Fruit fly (Drosophila melanogaster) Kc167 (cell line): ENCODE data around the gene Gr28b.

ENCODE experiments used
- Myc ChIP-seq: fragments of >200 bp; optimal IDR thresholded peaks from 2 replicates; lab custom pipeline; 2017; ENCODE audit warnings: missing external identifiers
- Sin3A ChIP-seq: fragments of >200 bp; optimal IDR thresholded peaks from 2 replicates; lab custom pipeline; 2018; ENCODE audit warnings: missing external identifiers
- h ChIP-seq: fragments of >200 bp; optimal IDR thresholded peaks from 3 replicates; lab custom pipeline; 2018; ENCODE audit warnings: missing external identifiers
- insv ChIP-seq: fragments of >200 bp; optimal IDR thresholded peaks from 3 replicates; lab custom pipeline; 2018; ENCODE audit warnings: missing external identifiers
- psq ChIP-seq: fragments of >200 bp; optimal IDR thresholded peaks from 2 replicates; lab custom pipeline; 2017; ENCODE audit warnings: missing external identifiers
- ttk ChIP-seq: sonication (Bioruptor generic); optimal IDR thresholded peaks from 2 replicates; lab custom pipeline; 2017; ENCODE audit warnings: missing external identifiers

The Gr28b gene

DNA sequence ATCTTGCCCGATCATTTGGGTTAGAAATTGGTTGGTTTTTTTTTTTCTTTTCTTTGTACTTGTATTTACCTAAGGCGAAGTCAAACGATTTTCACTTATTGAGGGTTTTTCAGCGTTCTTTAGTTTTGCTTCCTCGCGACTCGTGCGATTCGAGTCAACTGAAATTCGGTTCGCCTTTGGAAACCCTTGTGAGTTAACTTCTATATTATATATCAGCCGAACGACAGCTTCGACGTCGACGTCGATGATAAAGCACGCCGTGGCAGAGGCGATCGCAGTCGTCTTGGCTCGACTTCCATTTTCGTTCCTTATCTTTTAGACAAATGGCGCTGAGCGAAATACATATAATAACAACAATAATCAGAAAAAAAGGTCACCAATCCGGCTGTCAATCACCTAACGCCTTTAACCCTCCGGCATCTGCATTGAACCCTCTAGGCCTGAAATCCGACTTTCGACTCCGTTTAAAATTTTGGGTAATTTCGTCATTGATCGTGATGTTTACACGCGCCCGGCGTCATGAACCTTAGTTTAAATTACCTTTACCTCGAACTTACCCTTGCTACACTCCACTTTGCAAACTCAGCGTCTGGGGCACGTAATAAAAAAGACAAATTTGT, 28.6 kb downstream of the Gr28b start, which contains the start of gene CG5958:
Gene CG5958 (minus strand): TSS at position 180 of the 620 bp plus-strand sequence.
- no peak for TF ChIP-seq Sin3A (lab: Kevin White, UChicago)
- no peak for TF ChIP-seq psq (lab: Kevin White, UChicago)
- no peak for TF ChIP-seq h (lab: Kevin White, UChicago)
- TF ChIP-seq ttk (lab: Kevin White, UChicago): no peak
- no peak for TF ChIP-seq insv
- TF ChIP-seq Myc: no peak

dm6 chr2L:7431861-7432601, 30.0 kb downstream of the Gr28b start:
- TF ChIP-seq h (lab: Kevin White, UChicago) (no peak), ttk (lab: Kevin White, UChicago) (no peak), insv (no peak)

- TF ChIP-seq Myc (no peak), insv (no peak), h (lab: Kevin White, UChicago) (no peak)
These were observed 31.7 kb downstream of the Gr28b start for dm6 chr2L:7430313-7430712.

DNA sequence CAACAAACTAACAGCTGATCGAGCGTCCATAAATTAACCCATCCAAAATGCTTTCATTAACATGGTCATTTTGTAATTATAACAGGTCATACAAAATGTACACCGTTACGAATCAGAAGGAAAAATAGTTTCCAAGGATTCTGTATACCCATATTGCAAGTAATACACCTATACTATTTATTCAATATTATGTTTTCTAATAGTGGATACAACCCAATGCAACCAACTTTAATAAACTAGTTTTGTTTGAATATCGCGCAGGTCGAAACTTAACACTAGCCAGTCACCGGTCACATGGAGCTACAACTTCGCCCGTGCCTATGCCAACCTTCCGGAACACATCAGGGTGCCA, 34.3 kb downstream of the Gr28b start:
- TF ChIP-seq insv (no peak), Sin3A (lab: Kevin White, UChicago) (no peak), Myc (no peak), h (lab: Kevin White, UChicago) (no peak), ttk (lab: Kevin White, UChicago) (no peak), psq (lab: Kevin White, UChicago) (no peak)

- TF ChIP-seq ttk (lab: Kevin White, UChicago) (no peak), Sin3A (lab: Kevin White, UChicago) (no peak), h (lab: Kevin White, UChicago) (no peak), insv (no peak), psq (lab: Kevin White, UChicago) (no peak), Myc (no peak)
These were observed 34.8 kb downstream of the Gr28b start for dm6 chr2L:7427067-7427785.

DNA sequence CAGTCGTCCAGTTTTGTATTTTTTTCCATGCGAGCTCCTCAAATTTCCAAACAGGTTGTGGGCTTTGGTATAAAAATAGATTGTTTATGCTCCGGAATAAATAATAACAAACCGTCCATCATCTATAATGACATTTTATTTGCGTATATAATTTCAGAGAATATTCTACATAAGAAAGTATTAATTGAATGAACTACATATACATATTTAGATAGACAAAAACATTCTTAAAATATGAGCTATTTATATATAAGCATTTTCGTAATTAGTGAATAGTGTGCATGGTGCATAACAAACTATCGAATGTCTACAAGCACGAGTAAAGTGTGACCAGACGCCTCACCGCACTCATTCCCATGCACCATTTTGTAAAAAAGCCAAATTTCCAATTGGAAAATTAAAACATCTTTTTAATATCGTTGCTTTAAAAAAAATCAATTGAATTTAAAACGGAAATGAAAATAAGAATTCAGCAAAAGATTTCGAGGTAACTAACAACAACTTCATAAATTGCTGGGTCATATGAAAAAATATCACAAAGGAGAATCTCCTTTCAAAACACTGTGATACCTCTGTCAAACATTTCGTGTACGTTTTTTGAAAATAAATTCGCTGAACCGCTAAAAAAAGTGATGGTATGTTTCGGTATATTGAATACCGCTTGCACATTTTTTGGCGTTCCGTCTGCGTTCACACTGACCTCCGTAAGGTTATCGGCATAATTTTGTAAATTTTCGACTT, 35.6 kb downstream of the Gr28b start, which contains the start of gene muc:
Gene muc (plus strand): TSS at position 541 of the 741 bp plus-strand sequence.
- TF ChIP-seq Myc: no peak
- no peak for TF ChIP-seq psq (lab: Kevin White, UChicago)
- no peak for TF ChIP-seq ttk (lab: Kevin White, UChicago)
- TF ChIP-seq insv: no peak
- TF ChIP-seq h (lab: Kevin White, UChicago): no peak
- no peak for TF ChIP-seq Sin3A (lab: Kevin White, UChicago)

DNA sequence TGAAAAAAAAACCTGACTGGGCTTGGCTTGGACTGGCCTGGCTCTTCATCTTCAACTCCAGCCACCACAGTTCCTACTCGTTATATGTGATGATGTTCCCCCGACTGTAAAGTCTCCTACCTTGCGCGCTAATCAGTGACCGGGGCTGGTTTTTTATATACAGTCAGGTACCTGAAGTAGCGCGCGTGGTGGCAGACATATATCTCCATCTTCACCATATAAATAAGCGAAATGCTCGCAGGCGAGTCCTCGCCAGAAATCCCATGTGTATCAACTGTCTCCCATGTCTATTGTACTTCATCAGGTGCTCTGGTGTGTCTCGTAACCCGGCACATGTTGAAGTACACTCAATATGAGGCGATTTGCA, 36.4 kb downstream of the Gr28b start:
- TF ChIP-seq Sin3A (lab: Kevin White, UChicago) (no peak), h (lab: Kevin White, UChicago) (no peak), insv (no peak), Myc (no peak), psq (lab: Kevin White, UChicago) (no peak), ttk (lab: Kevin White, UChicago) (no peak)

DNA sequence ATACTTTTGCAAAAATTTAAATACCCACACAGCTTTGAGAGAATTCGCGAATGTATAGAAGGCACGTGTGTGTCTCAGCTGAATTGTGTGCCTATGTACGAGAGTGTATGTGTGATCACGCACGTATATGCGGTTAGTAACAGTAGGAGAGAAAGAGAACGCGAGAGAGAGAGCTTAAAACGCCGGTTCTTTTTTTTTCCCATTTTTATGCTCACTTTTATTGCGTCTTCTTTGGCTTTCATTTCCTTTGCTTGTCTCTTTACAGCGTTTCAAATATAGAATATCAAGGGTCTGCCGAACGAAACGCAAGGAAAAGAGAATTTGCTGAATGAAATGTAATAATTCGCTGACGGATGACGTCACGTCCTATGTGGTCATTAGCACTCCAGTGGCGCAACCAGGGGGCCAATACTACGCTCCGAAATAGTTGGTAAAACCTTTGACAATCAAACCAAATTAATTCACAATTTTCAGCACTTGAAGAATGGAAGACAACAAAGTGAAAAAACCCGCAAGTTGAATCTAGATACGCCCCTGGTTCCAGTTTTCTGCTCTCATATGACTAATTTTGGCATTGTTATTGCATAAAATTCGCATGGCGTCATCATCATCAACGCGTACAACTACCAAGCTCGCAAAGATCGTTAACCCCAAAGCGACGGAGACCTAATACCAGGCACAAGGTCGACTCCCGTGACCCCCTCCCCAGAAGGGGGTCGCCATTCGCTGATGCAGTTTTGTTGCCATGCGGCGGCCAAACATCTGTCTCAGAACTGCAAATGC, 36.9 kb downstream of the Gr28b start:
- no peak for TF ChIP-seq ttk (lab: Kevin White, UChicago)
- TF ChIP-seq psq (lab: Kevin White, UChicago): no peak
- TF ChIP-seq insv: no peak
- TF ChIP-seq Sin3A (lab: Kevin White, UChicago): no peak
- TF ChIP-seq Myc: no peak
- no peak for TF ChIP-seq h (lab: Kevin White, UChicago)

dm6 chr2L:7424282-7424905, 37.7 kb downstream of the Gr28b start:
- TF ChIP-seq h (lab: Kevin White, UChicago) (no peak), psq (lab: Kevin White, UChicago) (no peak), Myc (no peak), ttk (lab: Kevin White, UChicago) (no peak), insv (no peak), Sin3A (lab: Kevin White, UChicago) (no peak)

DNA sequence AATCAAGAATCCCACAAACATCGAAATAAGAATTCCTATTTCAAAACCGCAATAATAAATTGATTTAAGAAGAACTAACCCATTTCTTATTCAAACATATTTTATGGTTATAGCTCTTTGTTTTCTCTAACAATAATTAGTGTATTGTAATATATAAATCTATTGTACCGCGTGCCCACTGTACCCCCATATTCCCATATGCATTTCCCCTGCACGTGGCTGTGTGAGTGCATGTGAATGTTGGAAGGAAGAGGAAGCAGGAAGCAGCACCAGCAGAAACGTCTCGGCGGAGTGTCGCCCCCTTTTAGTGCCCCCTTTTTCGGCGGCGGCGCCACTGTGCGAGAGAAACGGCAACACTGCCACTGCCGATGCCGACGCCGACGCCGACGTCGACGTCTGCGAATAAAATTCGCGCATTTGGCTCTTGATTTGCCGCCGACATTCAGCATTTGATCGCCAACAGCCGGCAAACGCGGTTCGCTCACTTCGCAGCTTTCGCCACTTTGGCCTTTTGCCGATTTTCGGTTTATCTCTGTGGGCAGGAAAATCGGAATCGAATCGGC, 38.6 kb downstream of the Gr28b start:
- no peak for TF ChIP-seq h (lab: Kevin White, UChicago)
